Worm (Caenorhabditis elegans) whole organism, late embryonic: ENCODE measurements around the gene srtx-1.
"Not testable (repeated sequence)": the region's sequence is repeated elsewhere in the genome, so short reads cannot be mapped to it uniquely, and the experiment has no call there.

Source experiments
- K02D7.2 ChIP-seq: sonication (generic microtip); optimal IDR thresholded peaks from 2 replicates; lab custom pipeline; 2017; ENCODE audit warnings: mild to moderate bottlenecking, missing genetic modification characterization, missing compliant biosample characterization
- ama-1 ChIP-seq: fragments of 150-350 bp; optimal IDR thresholded peaks from 2 replicates; lab custom pipeline; 2014
- dve-1 ChIP-seq: sonication (generic microtip); optimal IDR thresholded peaks from 2 replicates; lab custom pipeline; 2017; ENCODE audit warnings: antibody characterized with exemption, mild to moderate bottlenecking, missing genetic modification characterization, missing compliant biosample characterization
- pqm-1 ChIP-seq: sonication (generic microtip); optimal IDR thresholded peaks from 2 replicates; lab custom pipeline; 2016; ENCODE audit warnings: missing genetic modification characterization, missing compliant biosample characterization

DNA sequence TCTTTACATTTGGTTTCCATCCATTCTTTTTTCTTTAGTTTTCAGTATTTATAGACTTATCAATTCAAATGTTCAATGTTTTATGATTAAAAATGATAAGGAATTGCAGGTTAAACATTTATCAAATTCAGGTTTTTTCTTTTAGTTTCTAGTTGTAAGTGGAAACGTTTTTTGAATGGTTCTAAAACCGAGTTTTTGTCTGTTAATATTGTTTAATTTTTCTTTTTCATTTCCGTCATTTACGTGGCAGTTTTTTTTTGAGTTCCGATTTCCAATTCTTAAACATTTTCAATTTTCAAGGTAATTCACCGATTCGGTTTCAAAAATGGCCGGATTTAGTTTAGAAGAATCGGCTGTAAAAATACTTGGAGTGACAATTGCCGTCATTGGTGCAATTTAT, 46.2 kb upstream of the srtx-1 start, which contains the start of gene T12B3.3:
- not testable (repeated sequence) for TF ChIP-seq ama-1 (lab: Kevin White, UChicago); pqm-1 (tag; lab: Kevin White, UChicago); K02D7.2 (tag; lab: Kevin White, UChicago); dve-1 (tag; lab: Kevin White, UChicago)
